Fruit fly (Drosophila melanogaster): ENCODE results near the gene Rad23.

The Rad23 gene

dm6 chr4:358093-358929 is 50.4 kb downstream of the Rad23 start, which contains the start of gene PMCA:
PMCA (minus strand) TSS chr4:358917.
- TF ChIP-seq CG17801 (GFP tag; optimal IDR thresholded peaks at IDR 0.05; ENCODE audit: partially characterized antibody): no peak

DNA sequence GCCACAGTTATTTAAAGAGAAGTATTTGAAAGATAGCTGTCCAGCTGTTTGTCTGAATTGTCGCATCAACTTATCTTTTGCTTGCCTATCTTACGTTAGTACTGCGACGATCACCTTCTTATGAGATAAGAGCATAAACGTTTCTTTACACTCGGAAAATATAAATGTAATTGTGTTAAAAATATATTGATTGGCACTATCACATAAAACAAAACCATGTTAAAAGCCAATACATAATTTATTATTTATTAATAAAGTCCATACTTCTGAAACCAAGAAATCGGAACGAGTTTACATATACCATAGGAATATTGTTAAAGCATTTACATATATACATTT is 51.0 kb downstream of the Rad23 start:
- no peak for TF ChIP-seq CG17801 (GFP tag; optimal IDR thresholded peaks at IDR 0.05; ENCODE audit: partially characterized antibody)

DNA sequence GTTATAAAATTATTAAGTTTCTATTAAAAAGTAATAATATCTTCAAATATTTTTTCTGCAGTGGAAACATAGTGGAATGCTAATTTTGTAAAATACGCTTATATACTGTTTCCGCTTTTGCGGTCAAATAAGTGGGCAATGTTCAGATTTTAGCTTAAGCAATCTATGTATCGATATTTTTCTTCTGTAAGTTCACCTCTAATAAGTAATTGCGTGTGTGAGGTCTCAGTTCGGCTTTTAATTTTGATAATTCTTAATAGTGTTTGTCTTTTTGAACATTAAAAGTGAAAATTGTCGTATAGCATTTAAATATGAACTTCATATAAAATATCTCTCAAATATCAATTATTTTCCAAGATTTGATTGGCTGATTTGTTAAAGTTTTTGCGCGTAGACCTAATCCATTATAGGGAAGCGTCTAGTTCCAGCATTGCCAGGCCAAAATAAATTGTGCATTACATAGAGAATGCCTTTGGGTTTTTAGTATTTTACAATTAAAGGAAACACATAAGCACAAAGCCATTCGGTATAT is 51.9 kb downstream of the Rad23 start, which contains the start of gene Hcf:
Hcf (plus strand) TSS at position 180 of the 532 bp plus-strand sequence.
- TF ChIP-seq CG17801 (GFP tag; optimal IDR thresholded peaks at IDR 0.05; ENCODE audit: partially characterized antibody): peak; percentile 52
